Worm (Caenorhabditis elegans) whole organism, L2 larva: ENCODE data around the gene nhr-36.

Experiments used
- C34F6.9 ChIP-seq: fragments of 150-350 bp; optimal IDR thresholded peaks from 2 replicates; lab custom pipeline; 2014; ENCODE audit warnings: missing biosample characterization, missing genetic modification characterization
- R02D3.7 ChIP-seq: fragments of 150-350 bp; optimal IDR thresholded peaks from 2 replicates; lab custom pipeline; 2014; ENCODE audit warnings: missing biosample characterization, missing genetic modification characterization
- Y55F3AM.14 ChIP-seq: fragments of 200-800 bp; sonication (Bioruptor generic); optimal IDR thresholded peaks from 2 replicates; lab custom pipeline; 2018; ENCODE audit warnings: mild to moderate bottlenecking, missing genetic modification characterization, missing compliant biosample characterization
- alr-1 ChIP-seq: fragments of 150-350 bp; optimal IDR thresholded peaks from 2 replicates; lab custom pipeline; 2014; ENCODE audit warnings: missing biosample characterization, missing genetic modification characterization
- aly-2 ChIP-seq: fragments of 150-350 bp; optimal IDR thresholded peaks from 2 replicates; lab custom pipeline; 2014; ENCODE audit warnings: missing biosample characterization, missing genetic modification characterization
- ama-1 ChIP-seq: fragments of 150-350 bp; optimal IDR thresholded peaks from 2 replicates; lab custom pipeline; 2018; ENCODE audit warnings: inconsistent platforms
- blmp-1 ChIP-seq: sonication (generic microtip); optimal IDR thresholded peaks from 2 replicates; lab custom pipeline; 2017; ENCODE audit warnings: missing genetic modification characterization, mild to moderate bottlenecking, missing compliant biosample characterization, antibody characterized with exemption, moderate library complexity; ENCODE audit not compliant: insufficient read depth
- ceh-16 ChIP-seq: fragments of 150-350 bp; optimal IDR thresholded peaks from 2 replicates; lab custom pipeline; 2014; ENCODE audit warnings: missing biosample characterization, missing genetic modification characterization
- ceh-82 ChIP-seq: fragments of 150-350 bp; optimal IDR thresholded peaks from 2 replicates; lab custom pipeline; 2014; ENCODE audit warnings: missing biosample characterization, missing genetic modification characterization
- crh-2 ChIP-seq: sonication (generic microtip); optimal IDR thresholded peaks from 2 replicates; lab custom pipeline; 2017; ENCODE audit warnings: missing biosample characterization, missing genetic modification characterization
- dmd-4 ChIP-seq: sonication (generic microtip); optimal IDR thresholded peaks from 2 replicates; lab custom pipeline; 2017; ENCODE audit warnings: missing biosample characterization, missing genetic modification characterization
- egl-27 ChIP-seq: sonication (generic microtip); optimal IDR thresholded peaks from 3 replicates; lab custom pipeline; 2017; ENCODE audit warnings: missing biosample characterization, missing genetic modification reagents, missing genetic modification characterization
- elt-1 ChIP-seq: fragments of 150-350 bp; optimal IDR thresholded peaks from 2 replicates; lab custom pipeline; 2014; ENCODE audit warnings: missing biosample characterization, missing genetic modification characterization
- elt-3 ChIP-seq: sonication (generic microtip); optimal IDR thresholded peaks from 2 replicates; lab custom pipeline; 2017; ENCODE audit warnings: missing biosample characterization, missing genetic modification characterization
- fos-1 ChIP-seq: fragments of 150-350 bp; optimal IDR thresholded peaks from 2 replicates; lab custom pipeline; 2014; ENCODE audit warnings: missing biosample characterization, missing genetic modification characterization
- gmeb-1 ChIP-seq: fragments of 150-350 bp; optimal IDR thresholded peaks from 2 replicates; lab custom pipeline; 2014; ENCODE audit warnings: missing biosample characterization, missing genetic modification characterization
- lin-11 ChIP-seq: fragments of 150-350 bp; sonication (generic microtip); optimal IDR thresholded peaks from 2 replicates; lab custom pipeline; 2014; ENCODE audit warnings: missing biosample characterization, missing genetic modification characterization, inconsistent platforms, mixed read lengths
- lin-13 ChIP-seq: fragments of 150-350 bp; optimal IDR thresholded peaks from 2 replicates; lab custom pipeline; 2014; ENCODE audit warnings: missing biosample characterization, missing genetic modification reagents, missing genetic modification characterization
- lin-39 ChIP-seq: fragments of 150-350 bp; optimal IDR thresholded peaks from 2 replicates; lab custom pipeline; 2014; ENCODE audit warnings: missing biosample characterization, missing genetic modification reagents, missing genetic modification characterization
- lsy-2 ChIP-seq, 2 experiments: fragments of 150-350 bp in 1 of 2; sonication (generic microtip) in 1 of 2; optimal IDR thresholded peaks; 2 replicates each; lab custom pipeline; 2014 to 2017; ENCODE audit warnings: missing biosample characterization in 2 of 2, missing genetic modification characterization in 2 of 2
- mab-5 ChIP-seq: fragments of 150-350 bp; optimal IDR thresholded peaks from 2 replicates; lab custom pipeline; 2014; ENCODE audit warnings: missing biosample characterization, missing genetic modification characterization
- mdl-1 ChIP-seq, 2 experiments: fragments of 150-350 bp in 1 of 2; sonication (generic microtip) in 1 of 2; optimal IDR thresholded peaks; 2 replicates each; lab custom pipeline; 2017; ENCODE audit warnings: missing biosample characterization in 2 of 2, missing genetic modification characterization in 2 of 2
- nhr-11 ChIP-seq: fragments of 150-350 bp; optimal IDR thresholded peaks from 2 replicates; lab custom pipeline; 2014; ENCODE audit warnings: missing biosample characterization, missing genetic modification characterization
- nhr-12 ChIP-seq: fragments of 150-350 bp; optimal IDR thresholded peaks from 2 replicates; lab custom pipeline; 2014; ENCODE audit warnings: missing biosample characterization, missing genetic modification characterization
- nhr-129 ChIP-seq: fragments of 150-350 bp; optimal IDR thresholded peaks from 2 replicates; lab custom pipeline; 2014; ENCODE audit warnings: missing biosample characterization, missing genetic modification characterization
- nhr-21 ChIP-seq: fragments of 150-350 bp; optimal IDR thresholded peaks from 2 replicates; lab custom pipeline; 2014; ENCODE audit warnings: missing biosample characterization, missing genetic modification characterization
- nhr-23 ChIP-seq: fragments of 150-350 bp; optimal IDR thresholded peaks from 2 replicates; lab custom pipeline; 2014; ENCODE audit warnings: missing biosample characterization, missing genetic modification reagents, missing genetic modification characterization
- nhr-6 ChIP-seq: fragments of 150-350 bp; optimal IDR thresholded peaks from 2 replicates; lab custom pipeline; 2014; ENCODE audit warnings: missing biosample characterization, missing genetic modification characterization
- nhr-77 ChIP-seq: fragments of 150-350 bp; optimal IDR thresholded peaks from 2 replicates; lab custom pipeline; 2014; ENCODE audit warnings: missing biosample characterization, missing genetic modification characterization
- peb-1 ChIP-seq: fragments of 150-350 bp; optimal IDR thresholded peaks from 2 replicates; lab custom pipeline; 2014; ENCODE audit warnings: missing biosample characterization, missing genetic modification characterization
- sem-4 ChIP-seq: fragments of 150-350 bp; optimal IDR thresholded peaks from 2 replicates; lab custom pipeline; 2014; ENCODE audit warnings: missing biosample characterization, missing genetic modification reagents, missing genetic modification characterization
- skn-1 ChIP-seq: sonication (generic microtip); optimal IDR thresholded peaks from 2 replicates; lab custom pipeline; 2017; ENCODE audit warnings: missing biosample characterization, missing genetic modification characterization
- sma-3 ChIP-seq: sonication (generic microtip); optimal IDR thresholded peaks from 2 replicates; lab custom pipeline; 2016; ENCODE audit warnings: missing genetic modification reagents, missing genetic modification characterization, missing compliant biosample characterization
- sma-9 ChIP-seq, 2 experiments: fragments of 150-350 bp in 1 of 2; sonication (generic microtip) in 1 of 2; optimal IDR thresholded peaks; 2 replicates each; lab custom pipeline; 2014 to 2016; ENCODE audit warnings: missing genetic modification characterization in 2 of 2, mild to moderate bottlenecking in 1 of 2, missing biosample characterization in 1 of 2, missing compliant biosample characterization in 1 of 2, missing genetic modification reagents in 1 of 2, moderate library complexity in 1 of 2
- unc-39 ChIP-seq: fragments of 150-350 bp; optimal IDR thresholded peaks from 2 replicates; lab custom pipeline; 2014; ENCODE audit warnings: missing biosample characterization, missing genetic modification characterization
- unc-55 ChIP-seq: fragments of 150-350 bp; sonication (generic microtip); optimal IDR thresholded peaks from 3 replicates; lab custom pipeline; 2014; ENCODE audit warnings: missing biosample characterization, missing genetic modification reagents, missing genetic modification characterization
- unc-62 ChIP-seq: fragments of 150-350 bp; optimal IDR thresholded peaks from 2 replicates; lab custom pipeline; 2014; ENCODE audit warnings: missing biosample characterization, missing genetic modification reagents, missing genetic modification characterization
- zag-1 ChIP-seq: fragments of 150-350 bp; optimal IDR thresholded peaks from 2 replicates; lab custom pipeline; 2014; ENCODE audit warnings: missing biosample characterization, missing genetic modification characterization
- ztf-1 ChIP-seq: fragments of 200-800 bp; sonication (Bioruptor generic); conservative IDR thresholded peaks from 2 replicates; pipeline ENCODE4 v1.3.6; 2022; ENCODE audit warnings: missing genetic modification characterization, missing compliant biosample characterization
- ztf-4 ChIP-seq: fragments of 150-350 bp; optimal IDR thresholded peaks from 2 replicates; lab custom pipeline; 2014; ENCODE audit warnings: missing biosample characterization, missing genetic modification characterization

Gene nhr-36

DNA sequence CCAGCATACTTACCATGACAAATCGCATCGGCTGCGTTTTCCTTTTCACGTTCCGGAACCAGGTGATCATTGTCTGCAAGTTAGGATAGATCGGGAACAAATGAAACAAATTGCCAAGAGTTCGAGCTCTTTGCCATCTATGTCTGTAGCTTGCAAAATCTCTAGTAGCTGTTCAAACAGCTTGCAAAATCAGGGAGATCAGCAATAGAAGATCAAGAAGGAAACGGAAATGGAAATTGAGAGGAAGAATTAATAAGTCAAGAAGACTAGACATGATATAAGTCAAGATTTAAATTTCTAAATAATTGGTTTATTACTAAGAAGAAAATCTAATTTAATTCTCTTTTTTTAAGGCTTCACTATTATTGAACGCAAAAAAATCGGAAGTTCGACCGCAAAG, 29.1 kb downstream of the nhr-36 start, which contains the start of gene F07C3.3:
F07C3.3 (minus strand) TSS at position 101 of the 400 bp plus-strand sequence.
- TF ChIP-seq aly-2 (tag; lab: Kevin White, UChicago) = no peak

DNA sequence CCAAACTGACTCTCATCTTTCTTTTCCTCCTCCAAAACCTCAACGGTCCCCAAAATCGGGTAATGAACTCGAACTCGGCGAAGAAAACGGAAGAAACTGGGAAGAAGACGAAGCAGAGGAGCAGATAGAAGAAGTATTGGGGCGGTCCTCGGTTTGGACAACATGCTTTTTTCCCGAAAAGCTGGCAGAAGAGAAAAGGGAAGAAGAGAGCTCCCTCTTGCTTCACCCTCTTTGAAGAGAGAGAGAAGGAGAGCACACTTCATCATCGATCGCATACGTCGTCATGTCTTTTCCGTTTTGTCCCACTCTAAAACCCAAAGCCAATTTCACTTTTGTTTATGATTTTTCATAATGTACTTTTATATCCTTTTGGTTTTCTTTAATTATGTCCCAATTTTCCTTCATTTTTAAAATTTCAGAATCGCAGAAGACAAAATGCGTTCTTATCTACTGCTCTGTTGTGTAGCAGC, 35.7 kb downstream of the nhr-36 start, which contains the start of gene F07C3.2:
F07C3.2 (plus strand) TSS at position 420 of the 470 bp plus-strand sequence.
- TF ChIP-seq nhr-6 (no peak), R02D3.7 (tag; lab: Kevin White, UChicago) (no peak), nhr-12 (tag; lab: Kevin White, UChicago) (no peak), mab-5 (no peak), peb-1 (tag; lab: Kevin White, UChicago) (no peak), lin-13 (no peak), unc-55 (peak; percentile 49), lsy-2 (tag; optimal IDR thresholded peaks at IDR 0.05; lab: Kevin White, UChicago) (peak in 1 of 2 experiments; percentile 36), lin-11 (no peak), sma-3 (GFP tag; lab: Kevin White, UChicago) (no peak), nhr-129 (tag; lab: Kevin White, UChicago) (peak; percentile 8), ceh-16 (no peak), nhr-11 (no peak), nhr-23 (no peak), ztf-1 (GFP tag; lab: Robert Waterston, UW) (no peak), nhr-77 (tag; lab: Kevin White, UChicago) (no peak), ceh-82 (no peak), elt-3 (no peak), ztf-4 (no peak), mdl-1 (tag; optimal IDR thresholded peaks at IDR 0.05; lab: Kevin White, UChicago) (no peak), nhr-21 (tag; lab: Kevin White, UChicago) (no peak), aly-2 (tag; lab: Kevin White, UChicago) (no peak), C34F6.9 (peak; percentile 54), egl-27 (tag; lab: Kevin White, UChicago) (no peak), unc-62 (GFP tag; lab: Kevin White, UChicago) (no peak), ama-1 (no peak), dmd-4 (tag; lab: Kevin White, UChicago) (no peak), sem-4 (tag; lab: Kevin White, UChicago) (no peak), crh-2 (tag; lab: Kevin White, UChicago) (peak; percentile 16)

DNA sequence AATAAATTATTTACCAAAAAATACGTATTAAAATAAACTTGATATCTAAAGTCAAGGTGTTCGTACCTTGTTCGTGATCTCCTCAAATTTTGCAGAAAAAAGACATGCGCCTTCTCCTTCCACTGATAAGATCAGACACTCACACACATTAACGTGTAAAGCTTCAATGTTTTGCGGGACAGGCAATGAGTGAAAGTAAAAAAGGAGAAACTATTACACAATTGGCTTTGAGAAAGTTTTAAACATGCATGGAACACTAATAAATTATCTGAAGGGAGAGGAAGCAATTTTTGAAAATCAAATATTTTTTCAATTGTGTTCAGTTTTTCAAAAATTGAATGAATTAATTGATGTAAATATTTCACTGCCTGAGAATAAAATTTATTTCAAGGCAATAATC, 36.4 kb downstream of the nhr-36 start:
- peak; percentile 74 for TF ChIP-seq blmp-1 (tag; lab: Kevin White, UChicago)
- TF ChIP-seq unc-55 = peak; percentile 26
- TF ChIP-seq ama-1 = no peak

DNA sequence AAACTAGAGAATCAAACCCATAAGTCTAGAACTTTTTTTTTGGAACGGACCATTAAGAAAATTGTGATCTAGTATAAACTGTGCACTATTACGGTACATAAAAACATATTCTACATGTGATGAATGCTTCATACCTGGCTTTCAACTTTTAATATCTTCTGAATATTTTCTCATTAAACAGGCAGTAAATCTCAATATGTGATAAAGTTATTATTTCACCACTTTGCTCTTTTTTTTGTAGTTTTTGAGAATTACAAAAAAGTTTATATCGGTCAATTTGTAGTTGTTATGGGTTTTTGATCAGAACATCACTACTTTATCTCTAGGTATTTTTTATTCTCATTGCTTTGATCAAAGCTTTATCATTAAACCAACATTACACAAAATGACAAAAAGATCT, 37.0 kb downstream of the nhr-36 start:
- TF ChIP-seq sem-4 (tag; lab: Kevin White, UChicago) (no peak), lin-39 (tag; lab: Kevin White, UChicago) (no peak), alr-1 (tag; lab: Kevin White, UChicago) (no peak), unc-62 (GFP tag; lab: Kevin White, UChicago) (no peak), ceh-16 (no peak), skn-1 (no peak)
- TF ChIP-seq, all 48 proteins: peak for 0

DNA sequence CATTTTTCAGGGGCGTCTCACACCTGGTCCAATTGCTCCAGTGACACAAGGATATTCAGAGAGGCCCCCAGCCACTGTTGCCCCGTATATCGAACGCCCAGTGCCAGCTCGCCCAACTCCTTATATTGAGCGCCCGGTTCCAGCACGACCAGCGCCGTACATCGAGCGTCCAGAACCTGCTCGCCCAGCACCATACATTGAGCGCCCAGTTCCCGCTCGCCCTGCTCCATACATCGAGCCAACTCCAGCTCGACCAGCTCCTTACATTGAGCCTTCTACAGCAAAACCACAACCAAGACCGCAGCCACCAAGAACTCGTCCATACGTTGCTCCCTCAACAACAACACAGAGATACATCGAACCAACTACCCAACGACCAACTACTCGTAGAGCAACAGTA, 38.6 kb downstream of the nhr-36 start:
- no peak for TF ChIP-seq nhr-77 (tag; lab: Kevin White, UChicago)
- no peak for TF ChIP-seq crh-2 (tag; lab: Kevin White, UChicago)
- TF ChIP-seq unc-39 (tag; lab: Kevin White, UChicago) = no peak
- TF ChIP-seq elt-3 = no peak
- TF ChIP-seq nhr-23 = no peak
- TF ChIP-seq Y55F3AM.14 (GFP tag; lab: Kevin White, UChicago) = no peak
- no peak for TF ChIP-seq elt-1
- TF ChIP-seq sma-9 (GFP tag; optimal IDR thresholded peaks at IDR 0.05; lab: Kevin White, UChicago) = no peak
- TF ChIP-seq sma-9 (tag; optimal IDR thresholded peaks at IDR 0.05; lab: Kevin White, UChicago) = no peak
- no peak for TF ChIP-seq ztf-4
- TF ChIP-seq ceh-82 = no peak
- TF ChIP-seq unc-62 (GFP tag; lab: Kevin White, UChicago) = no peak
- no peak for TF ChIP-seq gmeb-1 (tag; lab: Kevin White, UChicago)
- TF ChIP-seq nhr-6 = no peak
- TF ChIP-seq lin-13 = no peak
- no peak for TF ChIP-seq sma-3 (GFP tag; lab: Kevin White, UChicago)
- no peak for TF ChIP-seq fos-1 (tag; lab: Kevin White, UChicago)
- no peak for TF ChIP-seq zag-1
